Worm (Caenorhabditis elegans) whole organism, L4 larva: ENCODE data around the gene F31E3.6.

Experiments used
- F37D6.2 ChIP-seq: sonication (generic microtip); optimal IDR thresholded peaks from 2 replicates; lab custom pipeline; 2016; ENCODE audit warnings: mild to moderate bottlenecking, missing genetic modification characterization, missing compliant biosample characterization
- F49E8.2 ChIP-seq: sonication (generic microtip); optimal IDR thresholded peaks from 2 replicates; lab custom pipeline; 2016; ENCODE audit warnings: missing compliant biosample characterization, mild to moderate bottlenecking, missing genetic modification characterization, borderline replicate concordance
- T20F7.1 ChIP-seq: fragments of 200-800 bp; sonication (Bioruptor generic); optimal IDR thresholded peaks from 2 replicates; lab custom pipeline; 2018; ENCODE audit warnings: mild to moderate bottlenecking, missing genetic modification characterization, missing compliant biosample characterization
- T26A8.4 ChIP-seq: fragments of 200-800 bp; sonication (Bioruptor generic); IDR thresholded peaks from 2 replicates; pipeline ENCODE4 v1.3.6; 2022; ENCODE audit warnings: missing genetic modification characterization, missing compliant biosample characterization
- Y105C5A.15 ChIP-seq: fragments of 200-800 bp; sonication (Bioruptor generic); IDR thresholded peaks from 2 replicates; pipeline ENCODE4 v1.3.6; 2022; ENCODE audit warnings: missing genetic modification characterization, missing compliant biosample characterization
- Y48G9A.11 ChIP-seq: fragments of 200-800 bp; sonication (Bioruptor generic); IDR thresholded peaks from 2 replicates; pipeline ENCODE4 v1.3.6; 2022; ENCODE audit warnings: missing genetic modification reagents, missing genetic modification characterization, missing compliant biosample characterization
- Y75B8A.6 ChIP-seq: fragments of 200-800 bp; sonication (Bioruptor generic); IDR thresholded peaks from 2 replicates; pipeline ENCODE4 v1.3.6; 2022; ENCODE audit warnings: missing genetic modification reagents, missing genetic modification characterization, missing compliant biosample characterization
- aha-1 ChIP-seq: fragments of 150-350 bp; peaks from one replicate; lab custom pipeline; 2014; ENCODE audit warnings: missing biosample characterization, missing genetic modification characterization
- aly-2 ChIP-seq: sonication (generic microtip); optimal IDR thresholded peaks from 2 replicates; lab custom pipeline; 2018; ENCODE audit warnings: missing biosample characterization, missing genetic modification characterization
- ama-1 ChIP-seq: fragments of 150-350 bp; optimal IDR thresholded peaks from 2 replicates; lab custom pipeline; 2014; ENCODE audit warnings: inconsistent platforms, mixed read lengths
- arid-1 ChIP-seq: fragments of 200-800 bp; sonication (Bioruptor generic); conservative IDR thresholded peaks from 2 replicates; pipeline ENCODE4 v1.3.6; 2022; ENCODE audit warnings: missing genetic modification reagents, missing genetic modification characterization, missing compliant biosample characterization
- attf-4 ChIP-seq: sonication (generic microtip); optimal IDR thresholded peaks from 3 replicates; lab custom pipeline; 2017; ENCODE audit warnings: missing biosample characterization, missing genetic modification characterization
- ceh-32 ChIP-seq: sonication (generic microtip); optimal IDR thresholded peaks from 2 replicates; lab custom pipeline; 2016; ENCODE audit warnings: mild to moderate bottlenecking, missing genetic modification characterization, missing compliant biosample characterization; ENCODE audit not compliant: poor library complexity
- cey-2 ChIP-seq: sonication (generic microtip); optimal IDR thresholded peaks from 3 replicates; lab custom pipeline; 2017; ENCODE audit warnings: missing genetic modification characterization, mild to moderate bottlenecking, missing compliant biosample characterization, antibody characterized with exemption, borderline replicate concordance; ENCODE audit not compliant: insufficient read depth
- daf-16 ChIP-seq, 3 experiments: sonication (generic microtip); optimal IDR thresholded peaks; 2 replicates each; lab custom pipeline; 2016 to 2017; ENCODE audit warnings: missing genetic modification characterization in 3 of 3, missing genetic modification reagents in 3 of 3, mild to moderate bottlenecking in 2 of 3, missing compliant biosample characterization in 2 of 3, missing biosample characterization in 1 of 3, moderate library complexity in 1 of 3
- dmd-9 ChIP-seq: fragments of 200-800 bp; sonication (Bioruptor generic); IDR thresholded peaks from 2 replicates; pipeline ENCODE4 v1.3.6; 2022; ENCODE audit warnings: missing genetic modification reagents, missing genetic modification characterization, missing compliant biosample characterization
- dpl-1 ChIP-seq: fragments of 150-350 bp; optimal IDR thresholded peaks from 2 replicates; lab custom pipeline; 2014; ENCODE audit warnings: missing biosample characterization, missing genetic modification reagents, missing genetic modification characterization
- dve-1 ChIP-seq: sonication (generic microtip); optimal IDR thresholded peaks from 2 replicates; lab custom pipeline; 2017; ENCODE audit warnings: antibody characterized with exemption, mild to moderate bottlenecking, missing genetic modification characterization, missing compliant biosample characterization; ENCODE audit not compliant: insufficient read depth
- egl-43 ChIP-seq: fragments of 200-800 bp; sonication (Bioruptor generic); IDR thresholded peaks from 2 replicates; pipeline ENCODE4 v1.3.6; 2022; ENCODE audit warnings: missing genetic modification reagents, missing genetic modification characterization, missing compliant biosample characterization
- fos-1 ChIP-seq: fragments of 150-350 bp; optimal IDR thresholded peaks from 2 replicates; lab custom pipeline; 2014; ENCODE audit warnings: missing biosample characterization, missing genetic modification characterization
- hif-1 ChIP-seq, 2 experiments: sonication (generic microtip); optimal IDR thresholded peaks; 2 replicates each; lab custom pipeline; 2016 to 2017; ENCODE audit warnings: missing compliant biosample characterization in 2 of 2, missing genetic modification characterization in 2 of 2, missing genetic modification reagents in 2 of 2, missing genotype in 2 of 2, mild to moderate bottlenecking in 1 of 2
- hlh-11 ChIP-seq: fragments of 200-800 bp; sonication (Bioruptor generic); optimal IDR thresholded peaks from 2 replicates; lab custom pipeline; 2018; ENCODE audit warnings: mild to moderate bottlenecking, missing genetic modification characterization, missing compliant biosample characterization
- hlh-30 ChIP-seq: sonication (generic microtip); optimal IDR thresholded peaks from 2 replicates; lab custom pipeline; 2017; ENCODE audit warnings: antibody characterized with exemption, mild to moderate bottlenecking, missing genetic modification characterization, missing compliant biosample characterization; ENCODE audit not compliant: insufficient read depth
- hmg-1.1 ChIP-seq: fragments of 200-800 bp; sonication (Bioruptor generic); IDR thresholded peaks from 2 replicates; pipeline ENCODE4 v1.3.6; 2022; ENCODE audit warnings: missing genetic modification reagents, missing genetic modification characterization, missing compliant biosample characterization
- lin-13 ChIP-seq: fragments of 150-350 bp; optimal IDR thresholded peaks from 2 replicates; lab custom pipeline; 2014; ENCODE audit warnings: missing biosample characterization, missing genetic modification reagents, missing genetic modification characterization
- lin-38 ChIP-seq: fragments of 200-800 bp; sonication (Bioruptor generic); IDR thresholded peaks from 2 replicates; pipeline ENCODE4 v1.3.6; 2022; ENCODE audit warnings: missing genetic modification reagents, missing genetic modification characterization, missing compliant biosample characterization
- lsy-2 ChIP-seq, 2 experiments: fragments of 150-350 bp in 1 of 2; sonication (generic microtip) in 1 of 2; optimal IDR thresholded peaks; 2 replicates each; lab custom pipeline; 2014 to 2017; ENCODE audit warnings: missing biosample characterization in 2 of 2, missing genetic modification characterization in 2 of 2
- madf-9 ChIP-seq: fragments of 200-800 bp; sonication (Bioruptor generic); conservative IDR thresholded peaks from 2 replicates; pipeline ENCODE4 v1.3.6; 2022; ENCODE audit warnings: missing genetic modification reagents, missing genetic modification characterization, missing compliant biosample characterization
- mdl-1 ChIP-seq, 2 experiments: fragments of 150-350 bp in 1 of 2; sonication (generic microtip) in 1 of 2; optimal IDR thresholded peaks; 2 replicates each; lab custom pipeline; 2014 to 2017; ENCODE audit warnings: missing biosample characterization in 2 of 2, missing genetic modification characterization in 2 of 2
- mep-1 ChIP-seq: fragments of 150-350 bp; sonication (generic microtip); optimal IDR thresholded peaks from 3 replicates; lab custom pipeline; 2014; ENCODE audit warnings: missing biosample characterization, missing genetic modification characterization
- mes-2 ChIP-seq: sonication (generic microtip); optimal IDR thresholded peaks from 2 replicates; lab custom pipeline; 2016; ENCODE audit warnings: missing genotype, mild to moderate bottlenecking, missing genetic modification characterization, missing compliant biosample characterization; ENCODE audit not compliant: poor library complexity, severe bottlenecking
- mxl-3 ChIP-seq: fragments of 200-800 bp; sonication (Bioruptor generic); optimal IDR thresholded peaks from 2 replicates; lab custom pipeline; 2018; ENCODE audit warnings: mild to moderate bottlenecking, missing genetic modification characterization, missing compliant biosample characterization
- nhr-102 ChIP-seq: sonication (generic microtip); optimal IDR thresholded peaks from 2 replicates; lab custom pipeline; 2016; ENCODE audit warnings: mild to moderate bottlenecking, missing genetic modification characterization, moderate library complexity, missing compliant biosample characterization
- nhr-11 ChIP-seq: fragments of 150-350 bp; optimal IDR thresholded peaks from 2 replicates; lab custom pipeline; 2014; ENCODE audit warnings: missing biosample characterization, missing genetic modification characterization
- nhr-111 ChIP-seq: fragments of 200-800 bp; sonication (Bioruptor generic); optimal IDR thresholded peaks from 2 replicates; lab custom pipeline; 2018; ENCODE audit warnings: mild to moderate bottlenecking, missing genetic modification characterization, missing compliant biosample characterization
- nhr-237 ChIP-seq: sonication (generic microtip); optimal IDR thresholded peaks from 2 replicates; lab custom pipeline; 2017; ENCODE audit warnings: missing biosample characterization, missing genetic modification characterization
- pha-4 ChIP-seq, 2 experiments: fragments of 150-350 bp in 1 of 2; fragments of 200-800 bp in 1 of 2; sonication (Bioruptor generic) in 1 of 2; IDR thresholded peaks in 1 of 2; optimal IDR thresholded peaks in 1 of 2; 2 replicates each; pipeline versions ENCODE4 v1.3.6 to Lab custom; 2014 to 2022; ENCODE audit warnings: missing genetic modification characterization in 2 of 2, missing genetic modification reagents in 2 of 2, missing biosample characterization in 1 of 2, missing compliant biosample characterization in 1 of 2
- rbr-2 ChIP-seq: sonication (generic microtip); optimal IDR thresholded peaks from 2 replicates; lab custom pipeline; 2016; ENCODE audit warnings: missing genotype, missing genetic modification characterization, missing compliant biosample characterization
- sdz-12 ChIP-seq: fragments of 200-800 bp; sonication (Bioruptor generic); optimal IDR thresholded peaks from 2 replicates; lab custom pipeline; 2018; ENCODE audit warnings: mild to moderate bottlenecking, missing genetic modification characterization, missing compliant biosample characterization
- tag-97 ChIP-seq: fragments of 200-800 bp; sonication (Bioruptor generic); IDR thresholded peaks from 2 replicates; pipeline ENCODE4 v1.3.6; 2022; ENCODE audit warnings: missing genetic modification characterization, missing compliant biosample characterization
- tra-1 ChIP-seq: fragments of 200-800 bp; sonication (Bioruptor generic); IDR thresholded peaks from 2 replicates; pipeline ENCODE4 v1.3.6; 2022; ENCODE audit warnings: missing genetic modification reagents, missing genetic modification characterization, missing compliant biosample characterization
- unc-130 ChIP-seq: sonication (generic microtip); optimal IDR thresholded peaks from 2 replicates; lab custom pipeline; 2016; ENCODE audit warnings: missing genetic modification reagents, missing genetic modification characterization, missing compliant biosample characterization
- zfp-2 ChIP-seq: sonication (generic microtip); optimal IDR thresholded peaks from 2 replicates; lab custom pipeline; 2016; ENCODE audit warnings: mild to moderate bottlenecking, missing genetic modification characterization, missing compliant biosample characterization
- zfp-3 ChIP-seq: fragments of 200-800 bp; sonication (Bioruptor generic); conservative IDR thresholded peaks from 2 replicates; pipeline ENCODE4 v1.3.6; 2022; ENCODE audit warnings: missing genetic modification reagents, missing genetic modification characterization, missing compliant biosample characterization

Gene F31E3.6

ce11 chrIII:6958674-6959241 lies 23.1 kb upstream of the F31E3.6 start:
- TF ChIP-seq ama-1 (lab: Kevin White, UChicago) (peak; percentile 18), sdz-12 (GFP tag; lab: Kevin White, UChicago) (no peak), egl-43 (GFP tag; lab: Robert Waterston, UW) (no peak), fos-1 (tag; lab: Kevin White, UChicago) (no peak), pha-4 (GFP tag; IDR thresholded peaks at IDR 0.05; lab: Robert Waterston, UW) (peak; percentile 53; the same call in 1 of the 2 replicates), pha-4 (tag; optimal IDR thresholded peaks at IDR 0.05; lab: Kevin White, UChicago) (no peak), Y48G9A.11 (GFP tag; lab: Robert Waterston, UW) (0 out of 2 replicates have a peak, but pooled peaks have one; percentile 39), T26A8.4 (0 out of 2 replicates have a peak, but pooled peaks have one; percentile 6), hif-1 (tag; optimal IDR thresholded peaks at IDR 0.05; lab: Kevin White, UChicago) (no peak), mdl-1 (tag; optimal IDR thresholded peaks at IDR 0.05; lab: Kevin White, UChicago) (no peak), Y105C5A.15 (GFP tag; lab: Robert Waterston, UW) (no peak), Y75B8A.6 (GFP tag; lab: Robert Waterston, UW) (0 out of 2 replicates have a peak, but pooled peaks have one; percentile 28), aha-1 (tag; lab: Kevin White, UChicago) (peak; percentile 9), nhr-102 (tag; lab: Kevin White, UChicago) (peak; percentile 31), nhr-111 (GFP tag; lab: Kevin White, UChicago) (no peak), dmd-9 (GFP tag; lab: Robert Waterston, UW) (no peak), lsy-2 (tag; optimal IDR thresholded peaks at IDR 0.05; lab: Kevin White, UChicago) (peak in 1 of 2 experiments; percentile 1), mep-1 (peak; percentile 37), F49E8.2 (tag; lab: Kevin White, UChicago) (peak; percentile 43), lin-13 (GFP tag; lab: Kevin White, UChicago) (peak; percentile 3), arid-1 (GFP tag; lab: Robert Waterston, UW) (peak; percentile 37; the same call in 1 of the 2 replicates), rbr-2 (tag; lab: Kevin White, UChicago) (no peak), lin-38 (GFP tag; lab: Robert Waterston, UW) (peak; percentile 44; the same call in 1 of the 2 replicates)

ce11 chrIII:6961167-6961566 lies 20.7 kb upstream of the F31E3.6 start:
- TF ChIP-seq lin-38 (GFP tag; lab: Robert Waterston, UW) (peak; percentile 56), hlh-30 (peak; percentile 5), aha-1 (tag; lab: Kevin White, UChicago) (peak; percentile 60), lin-13 (GFP tag; lab: Kevin White, UChicago) (peak; percentile 2), unc-130 (GFP tag; lab: Kevin White, UChicago) (peak; percentile 77), attf-4 (no peak), nhr-11 (tag; lab: Kevin White, UChicago) (no peak), madf-9 (GFP tag; lab: Robert Waterston, UW) (no peak), mes-2 (peak; percentile 53), nhr-237 (no peak), mxl-3 (GFP tag; lab: Kevin White, UChicago) (no peak), lsy-2 (tag; optimal IDR thresholded peaks at IDR 0.05; lab: Kevin White, UChicago) (peak; percentile 57 to 98), T20F7.1 (GFP tag; lab: Kevin White, UChicago) (peak; percentile 76), hlh-11 (tag; lab: Kevin White, UChicago) (no peak), zfp-2 (tag; lab: Kevin White, UChicago) (no peak), mep-1 (peak; percentile 43), hmg-1.1 (peak; percentile 28; the same call in 1 of the 2 replicates), aly-2 (tag; lab: Kevin White, UChicago) (no peak), zfp-3 (GFP tag; lab: Robert Waterston, UW) (no peak), hif-1 (tag; optimal IDR thresholded peaks at IDR 0.05; lab: Kevin White, UChicago) (peak in 1 of 2 experiments; percentile 16), ceh-32 (tag; lab: Kevin White, UChicago) (no peak), dpl-1 (peak; percentile 60), tag-97 (GFP tag; lab: Robert Waterston, UW) (no peak), Y48G9A.11 (GFP tag; lab: Robert Waterston, UW) (peak; percentile 63; the same call in 1 of the 2 replicates), dve-1 (tag; lab: Kevin White, UChicago) (peak; percentile 57), F37D6.2 (tag; lab: Kevin White, UChicago) (no peak), daf-16 (GFP tag; optimal IDR thresholded peaks at IDR 0.05; lab: Kevin White, UChicago) (no peak), daf-16 (tag; optimal IDR thresholded peaks at IDR 0.05; lab: Kevin White, UChicago) (peak; percentile 36), tra-1 (no peak), cey-2 (tag; lab: Kevin White, UChicago) (no peak)
